Worm (Caenorhabditis elegans) whole organism, early embryonic: Measurements from ENCODE around the gene F55A11.4.

Experiments used
- B0310.2 ChIP-seq: sonication (generic microtip); optimal IDR thresholded peaks from 2 replicates; lab custom pipeline; 2016; ENCODE audit warnings: mild to moderate bottlenecking, missing genetic modification characterization, missing compliant biosample characterization
- F13C5.2 ChIP-seq: sonication (generic microtip); optimal IDR thresholded peaks from 2 replicates; lab custom pipeline; 2017; ENCODE audit warnings: mild to moderate bottlenecking, missing genetic modification characterization, inconsistent platforms, missing compliant biosample characterization
- aly-1 ChIP-seq: sonication (generic microtip); optimal IDR thresholded peaks from 2 replicates; lab custom pipeline; 2016; ENCODE audit warnings: missing genetic modification characterization, missing compliant biosample characterization
- ama-1 ChIP-seq: fragments of 150-350 bp; optimal IDR thresholded peaks from 2 replicates; lab custom pipeline; 2014
- ceh-13 ChIP-seq: fragments of 200-800 bp; sonication (Bioruptor generic); optimal IDR thresholded peaks from 2 replicates; lab custom pipeline; 2018; ENCODE audit warnings: mild to moderate bottlenecking, missing genetic modification characterization, missing compliant biosample characterization
- flt-1 ChIP-seq: fragments of 200-800 bp; sonication (Bioruptor generic); IDR thresholded peaks from 2 replicates; pipeline ENCODE4 v1.3.6; 2022; ENCODE audit warnings: missing genetic modification characterization, missing compliant biosample characterization
- hmg-4 ChIP-seq: fragments of 200-800 bp; sonication (Bioruptor generic); optimal IDR thresholded peaks from 2 replicates; lab custom pipeline; 2018; ENCODE audit warnings: mild to moderate bottlenecking, missing genetic modification characterization, missing compliant biosample characterization
- pes-1 ChIP-seq: fragments of 200-800 bp; sonication (Bioruptor generic); IDR thresholded peaks from 2 replicates; pipeline ENCODE4 v1.3.6; 2022; ENCODE audit warnings: missing genetic modification reagents, missing genetic modification characterization, missing compliant biosample characterization
- scrt-1 ChIP-seq: fragments of 200-800 bp; sonication (Bioruptor generic); IDR thresholded peaks from 2 replicates; pipeline ENCODE4 v1.3.6; 2022; ENCODE audit warnings: missing genetic modification characterization, missing compliant biosample characterization
- sea-1 ChIP-seq: fragments of 200-800 bp; sonication (Bioruptor generic); conservative IDR thresholded peaks from 2 replicates; pipeline ENCODE4 v1.3.6; 2022; ENCODE audit warnings: missing genetic modification characterization, missing compliant biosample characterization
- tbx-11 ChIP-seq: fragments of 200-800 bp; sonication (Bioruptor generic); IDR thresholded peaks from 2 replicates; pipeline ENCODE4 v1.3.6; 2022; ENCODE audit warnings: missing genetic modification characterization, missing compliant biosample characterization
- tbx-37 ChIP-seq: fragments of 200-800 bp; sonication (Bioruptor generic); conservative IDR thresholded peaks from 2 replicates; pipeline ENCODE4 v1.3.6; 2022; ENCODE audit warnings: missing genetic modification reagents, missing genetic modification characterization, missing compliant biosample characterization
- tra-4 ChIP-seq: sonication (generic microtip); optimal IDR thresholded peaks from 2 replicates; lab custom pipeline; 2017; ENCODE audit warnings: missing genetic modification characterization, missing compliant biosample characterization

ce11 chrV:11773934-11774333 lies 3.7 kb downstream of the F55A11.4 start:
- TF ChIP-seq sea-1 (GFP tag; lab: Robert Waterston, UW) (no peak), ama-1 (lab: Kevin White, UChicago) (no peak), pes-1 (no peak), tbx-37 (no peak), F13C5.2 (tag; lab: Kevin White, UChicago) (no peak), flt-1 (GFP tag; lab: Robert Waterston, UW) (no peak), hmg-4 (GFP tag; lab: Kevin White, UChicago) (no peak), aly-1 (tag; lab: Kevin White, UChicago) (no peak), tbx-11 (GFP tag; lab: Robert Waterston, UW) (no peak), scrt-1 (no peak), tra-4 (no peak), ceh-13 (no peak), B0310.2 (tag; lab: Kevin White, UChicago) (no peak)
